Fruit fly (Drosophila melanogaster) whole organism, embryonic: ENCODE measurements around the gene CG13250.

Experiments used
- CG10565 ChIP-seq: fragments of 200-800 bp; sonication (Bioruptor generic); optimal IDR thresholded peaks from 3 replicates; lab custom pipeline; 2016; ENCODE audit warnings: missing biosample characterization, mild to moderate bottlenecking, missing genetic modification characterization
- CG4617 ChIP-seq: fragments of 200-800 bp; sonication (Bioruptor generic); optimal IDR thresholded peaks from 3 replicates; lab custom pipeline; 2016; ENCODE audit warnings: missing biosample characterization, missing genetic modification characterization, borderline replicate concordance
- CG7963 ChIP-seq: fragments of 200-800 bp; sonication (Bioruptor generic); IDR thresholded peaks from 3 replicates; pipeline ENCODE4 v1.3.6; 2022; ENCODE audit warnings: missing biosample characterization, missing genetic modification characterization; ENCODE audit not compliant: partially characterized antibody
- CG8478 ChIP-seq: fragments of >200 bp; optimal IDR thresholded peaks from 2 replicates; lab custom pipeline; 2018
- Kr ChIP-seq: fragments of 200-800 bp; sonication (Bioruptor generic); optimal IDR thresholded peaks from 2 replicates; lab custom pipeline; 2017; ENCODE audit warnings: missing biosample characterization, mild to moderate bottlenecking, missing genetic modification characterization
- NFAT ChIP-seq: fragments of 200-800 bp; sonication (Bioruptor generic); IDR thresholded peaks from 2 replicates; pipeline ENCODE4 v1.3.6; 2022; ENCODE audit warnings: missing biosample characterization, missing genetic modification characterization
- Sry-δ ChIP-seq: fragments of 200-800 bp; sonication (Bioruptor generic); optimal IDR thresholded peaks from 2 replicates; lab custom pipeline; 2016; ENCODE audit warnings: missing biosample characterization, missing genetic modification characterization
- fd96Cb ChIP-seq: fragments of 200-800 bp; sonication (Bioruptor generic); optimal IDR thresholded peaks from 2 replicates; lab custom pipeline; 2018; ENCODE audit warnings: missing biosample characterization, mild to moderate bottlenecking, missing genetic modification characterization, moderate library complexity
- gce ChIP-seq: fragments of 200-800 bp; sonication (Bioruptor generic); IDR thresholded peaks from 3 replicates; pipeline ENCODE4 v1.3.6; 2022; ENCODE audit warnings: missing biosample characterization, missing genetic modification characterization
- lab ChIP-seq: fragments of 200-800 bp; sonication (Bioruptor generic); optimal IDR thresholded peaks from 3 replicates; lab custom pipeline; 2017; ENCODE audit warnings: missing biosample characterization, missing genetic modification characterization, mild to moderate bottlenecking, moderate library complexity, missing genetic modification reagents

DNA sequence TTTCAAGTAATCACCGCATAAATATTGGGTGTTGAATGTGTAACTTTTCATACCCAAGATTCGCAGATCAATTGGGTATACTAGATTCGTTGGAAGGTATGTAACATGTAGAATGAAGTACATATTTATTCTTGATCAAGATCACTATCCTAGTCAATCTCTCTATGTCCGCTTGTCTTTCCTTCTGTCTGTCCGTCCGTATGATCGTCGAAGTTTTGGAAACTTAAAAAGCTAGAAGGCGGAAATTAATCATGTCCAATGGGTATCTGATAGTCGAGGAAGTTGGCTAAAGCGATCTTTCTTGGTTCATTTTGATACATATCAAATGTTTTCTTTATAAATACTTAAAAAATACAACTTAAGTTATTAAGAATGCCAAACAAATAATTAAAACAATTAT lies 45.9 kb upstream of the CG13250 start:
- TF ChIP-seq CG4617 (GFP tag; lab: Kevin White, UChicago) (no peak), CG8478 (no peak), Kr (GFP tag; lab: Kevin White, UChicago) (no peak), fd96Cb (no peak), CG10565 (GFP tag; lab: Kevin White, UChicago) (no peak), lab (GFP tag; lab: Kevin White, UChicago) (no peak), NFAT (GFP tag; lab: Robert Waterston, UW) (no peak), Sry-δ (no peak), gce (no peak), CG7963 (GFP tag; lab: Robert Waterston, UW) (no peak)
